Worm (Caenorhabditis elegans) whole organism, late embryonic: ENCODE measurements around the gene anmt-3.

ENCODE experiments used
- ceh-9 ChIP-seq: sonication (generic microtip); optimal IDR thresholded peaks from 2 replicates; lab custom pipeline; 2016; ENCODE audit warnings: mild to moderate bottlenecking, missing genetic modification characterization, inconsistent platforms, missing compliant biosample characterization
- elt-2 ChIP-seq: sonication (generic microtip); optimal IDR thresholded peaks from 2 replicates; lab custom pipeline; 2016; ENCODE audit warnings: missing genetic modification reagents, missing genetic modification characterization, missing compliant biosample characterization
- nhr-11 ChIP-seq: fragments of 150-350 bp; optimal IDR thresholded peaks from 2 replicates; lab custom pipeline; 2014; ENCODE audit warnings: missing biosample characterization, missing genetic modification characterization

- TF ChIP-seq ceh-9 (tag; lab: Kevin White, UChicago): no peak
- no peak for TF ChIP-seq nhr-11 (tag; lab: Kevin White, UChicago)
- TF ChIP-seq elt-2 (tag; lab: Kevin White, UChicago): no peak
These were observed 48.2 kb upstream of the anmt-3 start for ce11 chrV:10006374-10006773.
